Worm (Caenorhabditis elegans) whole organism, L4 larva: ENCODE results near the gene srbc-23.

ENCODE experiments used
- D1046.2 ChIP-seq: fragments of 200-800 bp; sonication (Bioruptor generic); IDR thresholded peaks from 2 replicates; pipeline ENCODE4 v1.3.6; 2022; ENCODE audit warnings: missing genetic modification characterization, missing compliant biosample characterization
- F26F4.8 ChIP-seq: fragments of 200-800 bp; sonication (Bioruptor generic); conservative IDR thresholded peaks from 2 replicates; pipeline ENCODE4 v1.3.6; 2022; ENCODE audit warnings: missing genetic modification characterization, missing compliant biosample characterization
- F49E8.2 ChIP-seq: sonication (generic microtip); optimal IDR thresholded peaks from 2 replicates; lab custom pipeline; 2016; ENCODE audit warnings: missing compliant biosample characterization, mild to moderate bottlenecking, missing genetic modification characterization, borderline replicate concordance
- R02D3.7 ChIP-seq: fragments of 150-350 bp; sonication (generic microtip); optimal IDR thresholded peaks from 3 replicates; lab custom pipeline; 2014; ENCODE audit warnings: missing biosample characterization, missing genetic modification characterization
- T20F7.1 ChIP-seq: fragments of 200-800 bp; sonication (Bioruptor generic); optimal IDR thresholded peaks from 2 replicates; lab custom pipeline; 2018; ENCODE audit warnings: mild to moderate bottlenecking, missing genetic modification characterization, missing compliant biosample characterization
- Y105C5A.15 ChIP-seq: fragments of 200-800 bp; sonication (Bioruptor generic); IDR thresholded peaks from 2 replicates; pipeline ENCODE4 v1.3.6; 2022; ENCODE audit warnings: missing genetic modification characterization, missing compliant biosample characterization
- Y48G9A.11 ChIP-seq: fragments of 200-800 bp; sonication (Bioruptor generic); IDR thresholded peaks from 2 replicates; pipeline ENCODE4 v1.3.6; 2022; ENCODE audit warnings: missing genetic modification reagents, missing genetic modification characterization, missing compliant biosample characterization
- ZK337.2 ChIP-seq: fragments of 200-800 bp; sonication (Bioruptor generic); IDR thresholded peaks from 2 replicates; pipeline ENCODE4 v1.3.6; 2022; ENCODE audit warnings: missing genetic modification reagents, missing genetic modification characterization, missing compliant biosample characterization
- ZK546.5 ChIP-seq, 2 experiments: sonication (generic microtip); optimal IDR thresholded peaks; 2 replicates each; lab custom pipeline; 2017; ENCODE audit warnings: missing biosample characterization in 2 of 2, missing genetic modification characterization in 2 of 2
- aha-1 ChIP-seq: fragments of 150-350 bp; peaks from one replicate; lab custom pipeline; 2014; ENCODE audit warnings: missing biosample characterization, missing genetic modification characterization
- ama-1 ChIP-seq: fragments of 150-350 bp; optimal IDR thresholded peaks from 2 replicates; lab custom pipeline; 2014; ENCODE audit warnings: inconsistent platforms, mixed read lengths
- ceh-28 ChIP-seq: fragments of 150-350 bp; optimal IDR thresholded peaks from 2 replicates; lab custom pipeline; 2014; ENCODE audit warnings: missing biosample characterization, missing genetic modification reagents, missing genetic modification characterization
- ceh-44 ChIP-seq: fragments of 200-800 bp; sonication (Bioruptor generic); IDR thresholded peaks from 2 replicates; pipeline ENCODE4 v1.3.6; 2022; ENCODE audit warnings: missing genetic modification reagents, missing genetic modification characterization, missing compliant biosample characterization
- ctbp-1 ChIP-seq: fragments of 200-800 bp; sonication (Bioruptor generic); IDR thresholded peaks from 2 replicates; pipeline ENCODE4 v1.3.6; 2022; ENCODE audit warnings: missing genetic modification reagents, missing genetic modification characterization, missing compliant biosample characterization
- daf-12 ChIP-seq: fragments of 150-350 bp; optimal IDR thresholded peaks from 2 replicates; lab custom pipeline; 2014; ENCODE audit warnings: missing biosample characterization, missing genetic modification reagents, missing genetic modification characterization
- daf-16 ChIP-seq, 3 experiments: sonication (generic microtip); optimal IDR thresholded peaks; 2 replicates each; lab custom pipeline; 2016 to 2017; ENCODE audit warnings: missing genetic modification characterization in 3 of 3, missing genetic modification reagents in 3 of 3, mild to moderate bottlenecking in 2 of 3, missing compliant biosample characterization in 2 of 3, missing biosample characterization in 1 of 3, moderate library complexity in 1 of 3
- dmd-6 ChIP-seq: fragments of 200-800 bp; sonication (Bioruptor generic); IDR thresholded peaks from 2 replicates; pipeline ENCODE4 v1.3.6; 2022; ENCODE audit warnings: missing genetic modification reagents, missing genetic modification characterization, missing compliant biosample characterization
- duxl-1 ChIP-seq: sonication (generic microtip); optimal IDR thresholded peaks from 2 replicates; lab custom pipeline; 2016; ENCODE audit warnings: mild to moderate bottlenecking, missing genetic modification characterization, moderate library complexity, missing compliant biosample characterization; ENCODE audit not compliant: poor library complexity
- dve-1 ChIP-seq: sonication (generic microtip); optimal IDR thresholded peaks from 2 replicates; lab custom pipeline; 2017; ENCODE audit warnings: antibody characterized with exemption, mild to moderate bottlenecking, missing genetic modification characterization, missing compliant biosample characterization; ENCODE audit not compliant: insufficient read depth
- egl-43 ChIP-seq: fragments of 200-800 bp; sonication (Bioruptor generic); IDR thresholded peaks from 2 replicates; pipeline ENCODE4 v1.3.6; 2022; ENCODE audit warnings: missing genetic modification reagents, missing genetic modification characterization, missing compliant biosample characterization
- hlh-11 ChIP-seq: fragments of 200-800 bp; sonication (Bioruptor generic); optimal IDR thresholded peaks from 2 replicates; lab custom pipeline; 2018; ENCODE audit warnings: mild to moderate bottlenecking, missing genetic modification characterization, missing compliant biosample characterization
- hlh-30 ChIP-seq: sonication (generic microtip); optimal IDR thresholded peaks from 2 replicates; lab custom pipeline; 2017; ENCODE audit warnings: antibody characterized with exemption, mild to moderate bottlenecking, missing genetic modification characterization, missing compliant biosample characterization; ENCODE audit not compliant: insufficient read depth
- hmg-1.1 ChIP-seq: fragments of 200-800 bp; sonication (Bioruptor generic); IDR thresholded peaks from 2 replicates; pipeline ENCODE4 v1.3.6; 2022; ENCODE audit warnings: missing genetic modification reagents, missing genetic modification characterization, missing compliant biosample characterization
- jun-1 ChIP-seq: fragments of 150-350 bp; optimal IDR thresholded peaks from 2 replicates; lab custom pipeline; 2014; ENCODE audit warnings: missing biosample characterization, missing genetic modification reagents, missing genetic modification characterization
- lin-13 ChIP-seq: fragments of 150-350 bp; optimal IDR thresholded peaks from 2 replicates; lab custom pipeline; 2014; ENCODE audit warnings: missing biosample characterization, missing genetic modification reagents, missing genetic modification characterization
- lin-29 ChIP-seq: fragments of 200-800 bp; sonication (Bioruptor generic); IDR thresholded peaks from 2 replicates; pipeline ENCODE4 v1.3.6; 2022; ENCODE audit warnings: missing genetic modification reagents, missing genetic modification characterization, missing compliant biosample characterization
- lir-3 ChIP-seq: sonication (generic microtip); optimal IDR thresholded peaks from 2 replicates; lab custom pipeline; 2016; ENCODE audit warnings: mild to moderate bottlenecking, missing genetic modification characterization, missing compliant biosample characterization
- madf-5 ChIP-seq, 2 experiments: fragments of 200-800 bp; sonication (Bioruptor generic); IDR thresholded peaks; 2 replicates each; pipeline ENCODE4 v1.3.6; 2022; ENCODE audit warnings: missing compliant biosample characterization in 2 of 2, missing genetic modification characterization in 2 of 2
- mdl-1 ChIP-seq, 2 experiments: fragments of 150-350 bp in 1 of 2; sonication (generic microtip) in 1 of 2; optimal IDR thresholded peaks; 2 replicates each; lab custom pipeline; 2014 to 2017; ENCODE audit warnings: missing biosample characterization in 2 of 2, missing genetic modification characterization in 2 of 2
- mdt-29 ChIP-seq: fragments of 200-800 bp; sonication (Bioruptor generic); IDR thresholded peaks from 2 replicates; pipeline ENCODE4 v1.3.6; 2022; ENCODE audit warnings: missing genetic modification reagents, missing genetic modification characterization, missing compliant biosample characterization
- mep-1 ChIP-seq: fragments of 150-350 bp; sonication (generic microtip); optimal IDR thresholded peaks from 3 replicates; lab custom pipeline; 2014; ENCODE audit warnings: missing biosample characterization, missing genetic modification characterization
- mes-2 ChIP-seq: sonication (generic microtip); optimal IDR thresholded peaks from 2 replicates; lab custom pipeline; 2016; ENCODE audit warnings: missing genotype, mild to moderate bottlenecking, missing genetic modification characterization, missing compliant biosample characterization; ENCODE audit not compliant: poor library complexity, severe bottlenecking
- nhr-10 ChIP-seq: fragments of 150-350 bp; optimal IDR thresholded peaks from 2 replicates; lab custom pipeline; 2014; ENCODE audit warnings: missing biosample characterization, missing genetic modification characterization
- nhr-28 ChIP-seq: fragments of 150-350 bp; optimal IDR thresholded peaks from 2 replicates; lab custom pipeline; 2014; ENCODE audit warnings: missing biosample characterization, missing genetic modification characterization
- nhr-41 ChIP-seq: fragments of 200-800 bp; sonication (Bioruptor generic); IDR thresholded peaks from 2 replicates; pipeline ENCODE4 v1.3.6; 2022; ENCODE audit warnings: missing genetic modification reagents, missing genetic modification characterization, missing compliant biosample characterization
- nhr-6 ChIP-seq: fragments of 150-350 bp; optimal IDR thresholded peaks from 2 replicates; lab custom pipeline; 2014; ENCODE audit warnings: missing biosample characterization, missing genetic modification characterization
- nhr-76 ChIP-seq: fragments of 150-350 bp; optimal IDR thresholded peaks from 2 replicates; lab custom pipeline; 2014; ENCODE audit warnings: missing biosample characterization, missing genetic modification characterization
- saeg-2 ChIP-seq: fragments of 200-800 bp; sonication (Bioruptor generic); IDR thresholded peaks from 2 replicates; pipeline ENCODE4 v1.3.6; 2022; ENCODE audit warnings: missing genetic modification reagents, missing genetic modification characterization, missing compliant biosample characterization
- sdz-12 ChIP-seq: fragments of 200-800 bp; sonication (Bioruptor generic); optimal IDR thresholded peaks from 2 replicates; lab custom pipeline; 2018; ENCODE audit warnings: mild to moderate bottlenecking, missing genetic modification characterization, missing compliant biosample characterization
- set-16 ChIP-seq: fragments of 200-800 bp; sonication (Bioruptor generic); IDR thresholded peaks from 2 replicates; pipeline ENCODE4 v1.3.6; 2022; ENCODE audit warnings: missing genetic modification reagents, missing genetic modification characterization, missing compliant biosample characterization
- snpc-4 ChIP-seq: fragments of 150-350 bp; optimal IDR thresholded peaks from 2 replicates; lab custom pipeline; 2014; ENCODE audit warnings: missing biosample characterization, missing genetic modification characterization
- spr-1 ChIP-seq: sonication (generic microtip); optimal IDR thresholded peaks from 2 replicates; lab custom pipeline; 2016; ENCODE audit warnings: mild to moderate bottlenecking, missing genetic modification characterization, missing compliant biosample characterization
- spr-3 ChIP-seq: fragments of 200-800 bp; sonication (Bioruptor generic); optimal IDR thresholded peaks from 2 replicates; lab custom pipeline; 2018; ENCODE audit warnings: mild to moderate bottlenecking, missing genetic modification characterization, missing compliant biosample characterization
- unc-130 ChIP-seq: sonication (generic microtip); optimal IDR thresholded peaks from 2 replicates; lab custom pipeline; 2016; ENCODE audit warnings: missing genetic modification reagents, missing genetic modification characterization, missing compliant biosample characterization
- zfp-3 ChIP-seq: fragments of 200-800 bp; sonication (Bioruptor generic); conservative IDR thresholded peaks from 2 replicates; pipeline ENCODE4 v1.3.6; 2022; ENCODE audit warnings: missing genetic modification reagents, missing genetic modification characterization, missing compliant biosample characterization
- zip-11 ChIP-seq: fragments of 200-800 bp; sonication (Bioruptor generic); IDR thresholded peaks from 2 replicates; pipeline ENCODE4 v1.3.6; 2022; ENCODE audit warnings: missing genetic modification characterization, missing compliant biosample characterization

srbc-23 gene

DNA sequence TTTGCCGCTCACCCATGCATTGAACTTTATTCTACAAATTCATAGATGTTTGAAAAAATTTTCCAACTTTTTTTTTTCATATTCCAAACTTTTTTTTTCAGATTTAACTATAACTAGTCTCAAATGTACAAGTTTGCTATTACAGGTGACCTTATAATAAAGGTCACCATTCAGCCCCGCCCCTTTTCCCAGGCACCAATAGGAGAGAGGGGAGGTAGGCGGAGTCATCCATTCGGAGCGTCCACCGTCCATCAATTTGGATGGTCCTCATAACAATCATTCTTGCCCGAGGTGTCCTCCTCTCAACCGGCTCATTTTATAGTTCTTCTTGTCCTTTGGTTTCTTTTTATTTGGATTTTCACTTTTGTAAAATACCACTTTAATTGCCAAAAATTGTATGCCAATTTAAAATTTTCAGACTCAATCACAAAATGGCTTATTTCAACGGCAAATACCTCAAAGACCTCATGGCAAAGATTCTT is 34.5 kb downstream of the srbc-23 start, which contains the start of gene Y5H2B.3:
Gene Y5H2B.3 (plus strand): TSS at position 432 of the 482 bp plus-strand sequence.
- TF ChIP-seq ceh-28, result no peak
- TF ChIP-seq nhr-6, result no peak
- no peak for TF ChIP-seq Y105C5A.15 (GFP tag; lab: Robert Waterston, UW)
- no peak for TF ChIP-seq dve-1 (tag; lab: Kevin White, UChicago)
- no peak for TF ChIP-seq hlh-30
- TF ChIP-seq ctbp-1 (GFP tag; lab: Robert Waterston, UW), result no peak
- TF ChIP-seq R02D3.7, result no peak
- TF ChIP-seq saeg-2 (GFP tag; lab: Robert Waterston, UW), result no peak
- TF ChIP-seq ZK546.5 (tag; optimal IDR thresholded peaks at IDR 0.05; lab: Kevin White, UChicago), result no peak
- no peak for TF ChIP-seq nhr-41 (GFP tag; lab: Robert Waterston, UW)
- no peak for TF ChIP-seq jun-1 (tag; lab: Kevin White, UChicago)
- TF ChIP-seq F26F4.8, result no peak
- TF ChIP-seq snpc-4 (tag; lab: Kevin White, UChicago), result no peak
- TF ChIP-seq ama-1, result no peak

ce11 chrV:2190383-2190782 is 37.0 kb downstream of the srbc-23 start:
- TF ChIP-seq D1046.2 (GFP tag; lab: Robert Waterston, UW), result 0 out of 2 replicates have a peak, but pooled peaks have one; percentile 41
- no peak for TF ChIP-seq zip-11
- TF ChIP-seq set-16 (GFP tag; lab: Robert Waterston, UW), result peak; percentile 91
- TF ChIP-seq mdl-1 (tag; optimal IDR thresholded peaks at IDR 0.05; lab: Kevin White, UChicago), result no peak
- no peak for TF ChIP-seq ZK546.5 (tag; optimal IDR thresholded peaks at IDR 0.05; lab: Kevin White, UChicago)
- TF ChIP-seq lir-3 (tag; lab: Kevin White, UChicago), result no peak
- peak; percentile 70 for TF ChIP-seq egl-43 (GFP tag; lab: Robert Waterston, UW)
- no peak for TF ChIP-seq nhr-28 (tag; lab: Kevin White, UChicago)
- peak; percentile 71; the same call in 1 of the 2 replicates for TF ChIP-seq Y48G9A.11

DNA sequence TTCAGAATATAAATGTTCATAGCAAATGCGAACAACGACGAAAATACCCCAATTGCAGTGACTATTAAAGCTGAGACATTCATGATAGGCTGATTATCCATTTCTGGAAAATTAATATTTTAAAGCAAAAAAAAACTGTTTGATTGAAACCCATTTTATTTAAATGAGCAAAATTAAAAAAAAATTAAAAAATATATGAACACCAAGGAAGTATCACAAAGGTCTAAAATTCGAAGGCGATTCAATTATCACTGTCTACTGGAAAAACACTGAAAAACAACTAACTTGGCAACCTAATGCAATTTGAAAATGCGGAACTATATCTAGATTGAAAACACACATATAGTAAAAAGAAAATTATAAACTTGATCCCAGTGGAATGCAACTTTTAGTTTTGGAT is 37.7 kb downstream of the srbc-23 start, which contains the start of gene srbc-42:
Gene srbc-42 (minus strand): TSS at position 101 of the 400 bp plus-strand sequence.
- TF ChIP-seq mdt-29, result no peak
- no peak for TF ChIP-seq ceh-44 (GFP tag; lab: Robert Waterston, UW)

- TF ChIP-seq spr-1, result no peak
- no peak for TF ChIP-seq lin-29 (GFP tag; lab: Robert Waterston, UW)
- no peak for TF ChIP-seq T20F7.1
- TF ChIP-seq nhr-10 (tag; lab: Kevin White, UChicago), result no peak
- TF ChIP-seq daf-12 (tag; lab: Kevin White, UChicago), result no peak
- TF ChIP-seq mdl-1 (tag; optimal IDR thresholded peaks at IDR 0.05; lab: Kevin White, UChicago), result peak in 1 of 2 experiments; percentile 13
- TF ChIP-seq hlh-11, result peak; percentile 35
- peak; percentile 56; the same call in 1 of the 2 replicates for TF ChIP-seq hmg-1.1 (GFP tag; lab: Robert Waterston, UW)
- TF ChIP-seq mes-2 (tag; lab: Kevin White, UChicago), result peak; percentile 29
- TF ChIP-seq daf-16 (GFP tag; optimal IDR thresholded peaks at IDR 0.05; lab: Kevin White, UChicago), result no peak
- TF ChIP-seq daf-16 (tag; optimal IDR thresholded peaks at IDR 0.05; lab: Kevin White, UChicago), result peak; percentile 47
- no peak for TF ChIP-seq mep-1
- no peak for TF ChIP-seq nhr-76
- TF ChIP-seq dmd-6 (GFP tag; lab: Robert Waterston, UW), result peak; percentile 61
- TF ChIP-seq duxl-1 (tag; lab: Kevin White, UChicago), result peak; percentile 30
- no peak for TF ChIP-seq mdt-29
- TF ChIP-seq ZK337.2, result no peak
- TF ChIP-seq F49E8.2 (tag; lab: Kevin White, UChicago), result no peak
- no peak for TF ChIP-seq unc-130
- TF ChIP-seq sdz-12 (GFP tag; lab: Kevin White, UChicago), result no peak
- no peak for TF ChIP-seq lin-13 (GFP tag; lab: Kevin White, UChicago)
- TF ChIP-seq zfp-3, result no peak
- TF ChIP-seq spr-3 (GFP tag; lab: Kevin White, UChicago), result no peak
- TF ChIP-seq aha-1 (tag; lab: Kevin White, UChicago), result peak; percentile 82
- TF ChIP-seq madf-5 (GFP tag; IDR thresholded peaks at IDR 0.05; lab: Robert Waterston, UW), result no peak
- peak; percentile 53 for TF ChIP-seq nhr-28 (tag; lab: Kevin White, UChicago)
- TF ChIP-seq hlh-30, result peak; percentile 53
Measured at ce11 chrV:2192117-2192516, 38.7 kb downstream of the srbc-23 start, which contains the start of gene nhr-13. TSS of gene nhr-13 (plus strand) at chrV:2192485.
